Fruit fly (Drosophila melanogaster): ENCODE measurements around the gene E5.

- no peak for TF ChIP-seq fd96Ca (GFP tag; IDR thresholded peaks at IDR 0.05)
- no peak for TF ChIP-seq EcR (GFP tag; optimal IDR thresholded peaks at IDR 0.05)
- TF ChIP-seq Pif1A (GFP tag; optimal IDR thresholded peaks at IDR 0.05) = no peak
- TF ChIP-seq CG34367 (tag; optimal IDR thresholded peaks at IDR 0.05) = no peak
- no peak for TF ChIP-seq CG32121 (GFP tag; IDR thresholded peaks at IDR 0.05)
- TF ChIP-seq rn (GFP tag; IDR thresholded peaks at IDR 0.05) = no peak
- TF ChIP-seq CG4496 (GFP tag; IDR thresholded peaks at IDR 0.05) = no peak
- no peak for TF ChIP-seq gl (tag; optimal IDR thresholded peaks at IDR 0.05)
- TF ChIP-seq CG12605 (GFP tag; IDR thresholded peaks at IDR 0.05) = no peak
- TF ChIP-seq Ets98B (GFP tag; IDR thresholded peaks at IDR 0.05) = no peak
- no peak for TF ChIP-seq Pif1B (GFP tag; optimal IDR thresholded peaks at IDR 0.05)
- TF ChIP-seq CG15710 (tag; optimal IDR thresholded peaks at IDR 0.05) = no peak
Observed at dm6 chr3R:13887812-13888211, 13.1 kb upstream of the E5 start.

All from whole organism, pupa.